Worm (Caenorhabditis elegans) whole organism, L2 larva: ENCODE results near the gene sax-3.

Experiments used
- F13H6.1 ChIP-seq: sonication (generic microtip); optimal IDR thresholded peaks from 2 replicates; lab custom pipeline; 2016; ENCODE audit warnings: missing genetic modification characterization, missing compliant biosample characterization
- Y55F3AM.14 ChIP-seq: fragments of 200-800 bp; sonication (Bioruptor generic); optimal IDR thresholded peaks from 2 replicates; lab custom pipeline; 2018; ENCODE audit warnings: mild to moderate bottlenecking, missing genetic modification characterization, missing compliant biosample characterization
- ZK546.5 ChIP-seq: sonication (generic microtip); optimal IDR thresholded peaks from 2 replicates; lab custom pipeline; 2017; ENCODE audit warnings: missing biosample characterization, missing genetic modification characterization
- aly-2 ChIP-seq: fragments of 150-350 bp; optimal IDR thresholded peaks from 2 replicates; lab custom pipeline; 2014; ENCODE audit warnings: missing biosample characterization, missing genetic modification characterization
- ama-1 ChIP-seq: fragments of 150-350 bp; optimal IDR thresholded peaks from 2 replicates; lab custom pipeline; 2018; ENCODE audit warnings: inconsistent platforms
- ceh-82 ChIP-seq: fragments of 150-350 bp; optimal IDR thresholded peaks from 2 replicates; lab custom pipeline; 2014; ENCODE audit warnings: missing biosample characterization, missing genetic modification characterization
- crh-2 ChIP-seq: sonication (generic microtip); optimal IDR thresholded peaks from 2 replicates; lab custom pipeline; 2017; ENCODE audit warnings: missing biosample characterization, missing genetic modification characterization
- dmd-4 ChIP-seq: sonication (generic microtip); optimal IDR thresholded peaks from 2 replicates; lab custom pipeline; 2017; ENCODE audit warnings: missing biosample characterization, missing genetic modification characterization
- egl-27 ChIP-seq: sonication (generic microtip); optimal IDR thresholded peaks from 3 replicates; lab custom pipeline; 2017; ENCODE audit warnings: missing biosample characterization, missing genetic modification reagents, missing genetic modification characterization
- elt-1 ChIP-seq: fragments of 150-350 bp; optimal IDR thresholded peaks from 2 replicates; lab custom pipeline; 2014; ENCODE audit warnings: missing biosample characterization, missing genetic modification characterization
- elt-3 ChIP-seq: sonication (generic microtip); optimal IDR thresholded peaks from 2 replicates; lab custom pipeline; 2017; ENCODE audit warnings: missing biosample characterization, missing genetic modification characterization
- gmeb-1 ChIP-seq: fragments of 150-350 bp; optimal IDR thresholded peaks from 2 replicates; lab custom pipeline; 2014; ENCODE audit warnings: missing biosample characterization, missing genetic modification characterization
- lin-11 ChIP-seq: fragments of 150-350 bp; sonication (generic microtip); optimal IDR thresholded peaks from 2 replicates; lab custom pipeline; 2014; ENCODE audit warnings: missing biosample characterization, missing genetic modification characterization, inconsistent platforms, mixed read lengths
- lin-13 ChIP-seq: fragments of 150-350 bp; optimal IDR thresholded peaks from 2 replicates; lab custom pipeline; 2014; ENCODE audit warnings: missing biosample characterization, missing genetic modification reagents, missing genetic modification characterization
- lin-39 ChIP-seq: fragments of 150-350 bp; optimal IDR thresholded peaks from 2 replicates; lab custom pipeline; 2014; ENCODE audit warnings: missing biosample characterization, missing genetic modification reagents, missing genetic modification characterization
- nhr-10 ChIP-seq: sonication (generic microtip); optimal IDR thresholded peaks from 2 replicates; lab custom pipeline; 2017; ENCODE audit warnings: missing biosample characterization, missing genetic modification characterization
- nhr-11 ChIP-seq: fragments of 150-350 bp; optimal IDR thresholded peaks from 2 replicates; lab custom pipeline; 2014; ENCODE audit warnings: missing biosample characterization, missing genetic modification characterization
- nhr-12 ChIP-seq: fragments of 150-350 bp; optimal IDR thresholded peaks from 2 replicates; lab custom pipeline; 2014; ENCODE audit warnings: missing biosample characterization, missing genetic modification characterization
- nhr-129 ChIP-seq: fragments of 150-350 bp; optimal IDR thresholded peaks from 2 replicates; lab custom pipeline; 2014; ENCODE audit warnings: missing biosample characterization, missing genetic modification characterization
- nhr-21 ChIP-seq: fragments of 150-350 bp; optimal IDR thresholded peaks from 2 replicates; lab custom pipeline; 2014; ENCODE audit warnings: missing biosample characterization, missing genetic modification characterization
- nhr-23 ChIP-seq: fragments of 150-350 bp; optimal IDR thresholded peaks from 2 replicates; lab custom pipeline; 2014; ENCODE audit warnings: missing biosample characterization, missing genetic modification reagents, missing genetic modification characterization
- nhr-25 ChIP-seq: fragments of 150-350 bp; sonication (generic microtip); optimal IDR thresholded peaks from 3 replicates; lab custom pipeline; 2014; ENCODE audit warnings: missing biosample characterization, missing genetic modification characterization
- nhr-6 ChIP-seq: fragments of 150-350 bp; optimal IDR thresholded peaks from 2 replicates; lab custom pipeline; 2014; ENCODE audit warnings: missing biosample characterization, missing genetic modification characterization
- nhr-77 ChIP-seq: fragments of 150-350 bp; optimal IDR thresholded peaks from 2 replicates; lab custom pipeline; 2014; ENCODE audit warnings: missing biosample characterization, missing genetic modification characterization
- sem-4 ChIP-seq: fragments of 150-350 bp; optimal IDR thresholded peaks from 2 replicates; lab custom pipeline; 2014; ENCODE audit warnings: missing biosample characterization, missing genetic modification reagents, missing genetic modification characterization
- sma-3 ChIP-seq: sonication (generic microtip); optimal IDR thresholded peaks from 2 replicates; lab custom pipeline; 2016; ENCODE audit warnings: missing genetic modification reagents, missing genetic modification characterization, missing compliant biosample characterization
- sma-9 ChIP-seq, 2 experiments: fragments of 150-350 bp in 1 of 2; sonication (generic microtip) in 1 of 2; optimal IDR thresholded peaks; 2 replicates each; lab custom pipeline; 2014 to 2016; ENCODE audit warnings: missing genetic modification characterization in 2 of 2, mild to moderate bottlenecking in 1 of 2, missing biosample characterization in 1 of 2, missing compliant biosample characterization in 1 of 2, missing genetic modification reagents in 1 of 2, moderate library complexity in 1 of 2
- snpc-4 ChIP-seq: fragments of 150-350 bp; optimal IDR thresholded peaks from 2 replicates; lab custom pipeline; 2014; ENCODE audit warnings: missing biosample characterization, missing genetic modification characterization
- unc-39 ChIP-seq: fragments of 150-350 bp; optimal IDR thresholded peaks from 2 replicates; lab custom pipeline; 2014; ENCODE audit warnings: missing biosample characterization, missing genetic modification characterization
- unc-55 ChIP-seq: fragments of 150-350 bp; sonication (generic microtip); optimal IDR thresholded peaks from 3 replicates; lab custom pipeline; 2014; ENCODE audit warnings: missing biosample characterization, missing genetic modification reagents, missing genetic modification characterization
- unc-62 ChIP-seq: fragments of 150-350 bp; optimal IDR thresholded peaks from 2 replicates; lab custom pipeline; 2014; ENCODE audit warnings: missing biosample characterization, missing genetic modification reagents, missing genetic modification characterization
- zag-1 ChIP-seq: fragments of 150-350 bp; optimal IDR thresholded peaks from 2 replicates; lab custom pipeline; 2014; ENCODE audit warnings: missing biosample characterization, missing genetic modification characterization
- ztf-1 ChIP-seq: fragments of 200-800 bp; sonication (Bioruptor generic); conservative IDR thresholded peaks from 2 replicates; pipeline ENCODE4 v1.3.6; 2022; ENCODE audit warnings: missing genetic modification characterization, missing compliant biosample characterization
- ztf-11 ChIP-seq: sonication (generic microtip); optimal IDR thresholded peaks from 2 replicates; lab custom pipeline; 2017; ENCODE audit warnings: missing biosample characterization, missing genetic modification characterization
- ztf-4 ChIP-seq: fragments of 150-350 bp; optimal IDR thresholded peaks from 2 replicates; lab custom pipeline; 2014; ENCODE audit warnings: missing biosample characterization, missing genetic modification characterization

The sax-3 gene

DNA sequence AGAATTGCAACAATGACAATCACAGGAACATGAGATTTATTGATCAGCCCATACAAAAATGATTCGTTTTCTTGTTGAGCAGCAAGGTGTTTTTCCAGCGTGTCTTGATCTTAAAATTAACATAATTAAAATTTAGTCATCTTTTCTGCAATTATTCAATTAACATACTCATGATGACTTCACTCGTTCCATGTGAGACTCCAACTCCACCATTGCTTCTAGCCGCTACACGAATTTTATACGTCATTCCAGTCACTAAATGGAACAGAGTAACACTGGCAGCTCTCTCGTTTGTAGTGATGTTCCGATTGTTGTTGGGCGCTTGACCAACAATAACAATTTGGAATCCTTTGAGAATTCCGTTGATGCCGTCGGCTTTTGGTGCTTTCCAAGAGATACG lies 11.9 kb downstream of the sax-3 start:
- TF ChIP-seq lin-39 (tag; lab: Kevin White, UChicago), result no peak
- no peak for TF ChIP-seq zag-1
- TF ChIP-seq gmeb-1, result no peak
- TF ChIP-seq nhr-77 (tag; lab: Kevin White, UChicago), result no peak
- TF ChIP-seq aly-2 (tag; lab: Kevin White, UChicago), result no peak
- TF ChIP-seq F13H6.1 (tag; lab: Kevin White, UChicago), result no peak
- TF ChIP-seq ztf-1, result no peak
- no peak for TF ChIP-seq nhr-21
- TF ChIP-seq nhr-25 (tag; lab: Kevin White, UChicago), result no peak
- TF ChIP-seq nhr-129, result no peak
- no peak for TF ChIP-seq egl-27
- no peak for TF ChIP-seq lin-11
- TF ChIP-seq nhr-11 (tag; lab: Kevin White, UChicago), result no peak
- no peak for TF ChIP-seq nhr-12 (tag; lab: Kevin White, UChicago)
- no peak for TF ChIP-seq ceh-82 (tag; lab: Kevin White, UChicago)

- TF ChIP-seq ztf-1, result no peak
- no peak for TF ChIP-seq nhr-77 (tag; lab: Kevin White, UChicago)
- TF ChIP-seq ztf-11, result no peak
- TF ChIP-seq nhr-129, result no peak
- TF ChIP-seq nhr-21, result no peak
Measured at ce11 chrX:3451122-3451521, 14.6 kb downstream of the sax-3 start, which contains the start of gene ZK813.5. Gene ZK813.5, minus strand, starts transcription at chrX:3451222.

- no peak for TF ChIP-seq snpc-4 (tag; lab: Kevin White, UChicago)
- no peak for TF ChIP-seq sem-4
- no peak for TF ChIP-seq zag-1
- TF ChIP-seq egl-27, result no peak
- TF ChIP-seq nhr-21, result no peak
- no peak for TF ChIP-seq ztf-11
- no peak for TF ChIP-seq lin-13 (GFP tag; lab: Kevin White, UChicago)
- TF ChIP-seq unc-55 (GFP tag; lab: Kevin White, UChicago), result no peak
- TF ChIP-seq, all 48 proteins: peak for 0
Measured at ce11 chrX:3446011-3446410, 19.7 kb downstream of the sax-3 start, which contains the start of gene ZK813.1. Gene ZK813.1, plus strand, starts transcription at chrX:3446311.

ce11 chrX:3444514-3444913 lies 21.2 kb downstream of the sax-3 start, which contains the start of gene ZK813.7:
Gene ZK813.7, plus strand, starts transcription at chrX:3444814.
- no peak for TF ChIP-seq dmd-4 (tag; lab: Kevin White, UChicago)
- TF ChIP-seq, all 48 proteins: peak for 0

DNA sequence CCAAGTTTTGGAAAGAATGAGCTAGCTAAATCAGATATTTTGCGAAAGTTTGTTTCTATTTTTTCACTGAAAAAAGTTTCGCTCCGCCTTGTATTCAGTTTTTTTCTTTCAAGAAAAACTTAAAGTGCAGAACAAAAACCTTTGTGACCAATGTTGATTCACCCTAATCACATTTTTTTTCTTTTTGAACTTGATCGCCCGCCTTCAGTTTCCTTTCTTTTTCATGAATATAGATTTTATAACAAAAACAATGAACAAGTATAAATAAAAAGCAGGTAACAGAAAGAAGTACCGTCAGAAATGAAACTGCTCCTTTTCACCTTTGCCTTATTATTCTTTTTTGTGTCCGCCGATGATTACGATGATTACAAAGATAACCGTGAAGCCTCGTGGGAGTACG lies 22.2 kb downstream of the sax-3 start, which contains the start of gene ZK813.2:
ZK813.2 (plus strand) TSS at position 301 of the 400 bp plus-strand sequence.
- no peak for TF ChIP-seq sma-3 (GFP tag; lab: Kevin White, UChicago)
- TF ChIP-seq nhr-12 (tag; lab: Kevin White, UChicago), result no peak
- no peak for TF ChIP-seq unc-39 (tag; lab: Kevin White, UChicago)
- TF ChIP-seq ztf-1, result no peak
- TF ChIP-seq lin-39 (tag; lab: Kevin White, UChicago), result no peak
- TF ChIP-seq Y55F3AM.14 (GFP tag; lab: Kevin White, UChicago), result no peak
- no peak for TF ChIP-seq ama-1 (lab: Kevin White, UChicago)
- no peak for TF ChIP-seq nhr-23 (tag; lab: Kevin White, UChicago)
- TF ChIP-seq elt-1 (tag; lab: Kevin White, UChicago), result no peak
- no peak for TF ChIP-seq nhr-6
- TF ChIP-seq nhr-21, result no peak
- no peak for TF ChIP-seq sma-9 (GFP tag; optimal IDR thresholded peaks at IDR 0.05; lab: Kevin White, UChicago)
- TF ChIP-seq sma-9 (tag; optimal IDR thresholded peaks at IDR 0.05; lab: Kevin White, UChicago), result no peak
- TF ChIP-seq nhr-129, result no peak
- TF ChIP-seq dmd-4 (tag; lab: Kevin White, UChicago), result no peak
- no peak for TF ChIP-seq unc-62 (GFP tag; lab: Kevin White, UChicago)

DNA sequence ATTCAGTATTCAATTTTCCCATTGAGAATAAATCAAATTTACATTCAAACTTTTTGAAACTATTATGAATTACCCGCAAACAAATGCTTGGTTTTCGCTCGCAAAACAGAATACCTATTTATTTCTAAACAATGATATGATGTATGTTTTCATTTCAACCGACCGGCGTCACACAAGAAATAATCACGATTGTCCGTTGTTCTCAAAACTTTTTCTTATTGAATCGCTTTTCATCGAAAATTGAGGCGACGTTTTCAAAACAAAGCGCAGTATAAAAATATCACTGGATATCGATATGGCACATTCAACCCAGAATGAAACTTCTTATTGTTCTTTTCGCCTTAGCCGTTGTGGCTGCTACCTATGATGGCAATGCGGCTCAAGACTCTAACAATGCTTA lies 24.2 kb downstream of the sax-3 start, which contains the start of gene ZK813.3:
ZK813.3 (plus strand) TSS at position 301 of the 400 bp plus-strand sequence.
- TF ChIP-seq nhr-11 (tag; lab: Kevin White, UChicago), result no peak
- TF ChIP-seq ZK546.5 (tag; lab: Kevin White, UChicago), result no peak
- no peak for TF ChIP-seq Y55F3AM.14 (GFP tag; lab: Kevin White, UChicago)
- TF ChIP-seq nhr-10 (tag; lab: Kevin White, UChicago), result no peak
- no peak for TF ChIP-seq nhr-6
- TF ChIP-seq crh-2, result no peak
- TF ChIP-seq elt-3, result no peak
- TF ChIP-seq ztf-4, result no peak
